Fruit fly (Drosophila melanogaster): Measurements from ENCODE around the gene Acbp1.
A peak's percentile ranks its signal among the peaks of the same experiment; 100 is the strongest.

The Acbp1 gene

DNA sequence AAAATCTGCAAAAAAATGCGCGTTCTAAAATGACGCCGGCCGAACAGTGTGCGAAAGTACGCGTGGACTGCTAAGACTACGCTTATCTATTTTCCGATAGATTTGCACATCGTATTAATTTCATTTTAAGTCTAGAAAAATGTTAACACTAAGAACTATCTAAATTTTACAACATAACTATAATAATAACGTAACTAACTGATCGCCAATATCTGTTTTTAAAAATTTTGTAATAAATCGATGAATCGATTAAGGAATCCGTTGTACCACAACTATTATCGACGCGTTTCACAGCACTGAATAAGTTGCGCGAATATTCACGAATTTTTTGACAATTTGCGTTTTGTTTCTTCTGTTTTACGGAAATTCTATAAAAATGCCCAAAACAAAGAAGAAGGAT is 48.8 kb upstream of the Acbp1 start, which contains the start of gene Ssb-c31a (continued):
- no peak for TF ChIP-seq esg (GFP tag; conservative IDR thresholded peaks at IDR 0.05)
- peak; percentile 53 for TF ChIP-seq CG9437 (GFP tag; optimal IDR thresholded peaks at IDR 0.05)
- no peak for TF ChIP-seq Tbp (GFP tag; optimal IDR thresholded peaks at IDR 0.05)
- TF ChIP-seq Hmx (GFP tag; optimal IDR thresholded peaks at IDR 0.05): peak; percentile 33
- TF ChIP-seq CG7786 (GFP tag; optimal IDR thresholded peaks at IDR 0.05): peak; percentile 53
- peak; percentile 78 for TF ChIP-seq HmgZ (tag; optimal IDR thresholded peaks at IDR 0.05)
- peak; percentile 6 for TF ChIP-seq CG10654 (GFP tag; optimal IDR thresholded peaks at IDR 0.05)
- no peak for TF ChIP-seq lov (optimal IDR thresholded peaks at IDR 0.05)
- no peak for TF ChIP-seq lov (GFP tag; IDR thresholded peaks at IDR 0.05)
- TF ChIP-seq CG1529 (GFP tag; optimal IDR thresholded peaks at IDR 0.05): peak; percentile 23
- peak; percentile 57 for TF ChIP-seq Dad (GFP tag; optimal IDR thresholded peaks at IDR 0.05)
- peak; percentile 82 for TF ChIP-seq CG13624 (GFP tag; optimal IDR thresholded peaks at IDR 0.05)
- TF ChIP-seq CG13123 (GFP tag; optimal IDR thresholded peaks at IDR 0.05): peak; percentile 37
- TF ChIP-seq CG3281 (GFP tag; optimal IDR thresholded peaks at IDR 0.05): peak; percentile 48
- no peak for TF ChIP-seq Gsc (GFP tag; IDR thresholded peaks at IDR 0.05)
- TF ChIP-seq sqz (GFP tag; optimal IDR thresholded peaks at IDR 0.05): no peak
- peak; percentile 39 for TF ChIP-seq CG12104 (GFP tag; optimal IDR thresholded peaks at IDR 0.05)
- TF ChIP-seq tx (GFP tag; optimal IDR thresholded peaks at IDR 0.05): peak; percentile 20
- no peak for TF ChIP-seq fd3F (GFP tag; optimal IDR thresholded peaks at IDR 0.05)
- no peak for TF ChIP-seq sima (GFP tag; optimal IDR thresholded peaks at IDR 0.05)
- TF ChIP-seq eve (GFP tag; optimal IDR thresholded peaks at IDR 0.05): no peak
- TF ChIP-seq Rfx (GFP tag; IDR thresholded peaks at IDR 0.05): peak; percentile 64
- TF ChIP-seq ara (GFP tag; IDR thresholded peaks at IDR 0.05): no peak
- no peak for TF ChIP-seq CG14014 (GFP tag; IDR thresholded peaks at IDR 0.05)
- no peak for TF ChIP-seq CG31365 (tag; optimal IDR thresholded peaks at IDR 0.05)
- TF ChIP-seq CG11696 (GFP tag; IDR thresholded peaks at IDR 0.05): no peak
- no peak for TF ChIP-seq gt (GFP tag; IDR thresholded peaks at IDR 0.05)
- no peak for TF ChIP-seq CG3838 (GFP tag; optimal IDR thresholded peaks at IDR 0.05)
- peak; percentile 24 for TF ChIP-seq ewg (GFP tag; optimal IDR thresholded peaks at IDR 0.05)
- peak; percentile 84 for TF ChIP-seq lilli (GFP tag; optimal IDR thresholded peaks at IDR 0.05)
- TF ChIP-seq twi (tag; optimal IDR thresholded peaks at IDR 0.05): peak; percentile 46
- no peak for TF ChIP-seq CG8944 (GFP tag; optimal IDR thresholded peaks at IDR 0.05)
- no peak for TF ChIP-seq Rx (GFP tag; IDR thresholded peaks at IDR 0.05)
- TF ChIP-seq hth (optimal IDR thresholded peaks at IDR 0.05): no peak
- no peak for TF ChIP-seq CG8765 (GFP tag; IDR thresholded peaks at IDR 0.05)
- TF ChIP-seq disco-r (GFP tag; optimal IDR thresholded peaks at IDR 0.05): no peak
- TF ChIP-seq CG10543 (GFP tag; optimal IDR thresholded peaks at IDR 0.05): peak; percentile 51
- peak; percentile 20 for TF ChIP-seq cwo (GFP tag; optimal IDR thresholded peaks at IDR 0.05)
- peak; percentile 46 for TF ChIP-seq az2 (GFP tag; optimal IDR thresholded peaks at IDR 0.05)
- peak; percentile 35 for TF ChIP-seq exex (tag; optimal IDR thresholded peaks at IDR 0.05)
- TF ChIP-seq schlank (tag; optimal IDR thresholded peaks at IDR 0.05): no peak
- TF ChIP-seq CG6813 (GFP tag; optimal IDR thresholded peaks at IDR 0.05): no peak
- peak; percentile 61 for TF ChIP-seq grau (tag; optimal IDR thresholded peaks at IDR 0.05)
- peak; percentile 89 for TF ChIP-seq Dll (GFP tag; IDR thresholded peaks at IDR 0.05; ENCODE audit: partially characterized antibody)
- TF ChIP-seq NFAT (GFP tag; IDR thresholded peaks at IDR 0.05): no peak
- peak; percentile 64 for TF ChIP-seq nmo (GFP tag; optimal IDR thresholded peaks at IDR 0.05)
- peak; percentile 48 to 57 for TF ChIP-seq dpn (GFP tag; optimal IDR thresholded peaks at IDR 0.05)
- TF ChIP-seq Dip2 (GFP tag; IDR thresholded peaks at IDR 0.05): no peak
- peak; percentile 22 for TF ChIP-seq repo (GFP tag; optimal IDR thresholded peaks at IDR 0.05)
- no peak for TF ChIP-seq sr (GFP tag; IDR thresholded peaks at IDR 0.05)
- no peak for TF ChIP-seq mld (GFP tag; IDR thresholded peaks at IDR 0.05; ENCODE audit: partially characterized antibody)
- no peak for TF ChIP-seq gce (GFP tag; IDR thresholded peaks at IDR 0.05)
- TF ChIP-seq hbn (GFP tag; IDR thresholded peaks at IDR 0.05; ENCODE audit: partially characterized antibody): peak; percentile 74

Measured in whole organism, embryonic.